Fruit fly (Drosophila melanogaster): ENCODE measurements around the gene BBS8.
A peak's percentile ranks its signal among the peaks of the same experiment; 100 is the strongest.

The BBS8 gene

dm6 chr2L:403627-404575, 18.8 kb upstream of the BBS8 start, which contains the start of gene Polr1B (continued):
- TF ChIP-seq CG42726 (GFP tag; IDR thresholded peaks at IDR 0.05; ENCODE audit: partially characterized antibody), result no peak
- peak; percentile 21 for TF ChIP-seq CG9797 (GFP tag; optimal IDR thresholded peaks at IDR 0.05)
- peak; percentile 71 for TF ChIP-seq CG14710 (tag; optimal IDR thresholded peaks at IDR 0.05)
- TF ChIP-seq knrl (GFP tag; IDR thresholded peaks at IDR 0.05; ENCODE audit: partially characterized antibody), result peak; percentile 78
- TF ChIP-seq twi (tag; optimal IDR thresholded peaks at IDR 0.05), result peak; percentile 1
- TF ChIP-seq gsb-n (tag; optimal IDR thresholded peaks at IDR 0.05), result no peak
- TF ChIP-seq CG13287 (GFP tag; IDR thresholded peaks at IDR 0.05; ENCODE audit: partially characterized antibody), result peak; percentile 71
- TF ChIP-seq Fer1 (GFP tag; optimal IDR thresholded peaks at IDR 0.05), result peak; percentile 41
- TF ChIP-seq Lim3 (GFP tag; IDR thresholded peaks at IDR 0.05), result no peak
- TF ChIP-seq Nf-YA (GFP tag; IDR thresholded peaks at IDR 0.05), result no peak
- peak; percentile 27 for TF ChIP-seq stwl (tag; optimal IDR thresholded peaks at IDR 0.05)
- TF ChIP-seq Bgb (GFP tag; IDR thresholded peaks at IDR 0.05; ENCODE audit: partially characterized antibody), result peak; percentile 55
- TF ChIP-seq CG17328 (GFP tag; IDR thresholded peaks at IDR 0.05), result no peak
- TF ChIP-seq Dbx (GFP tag; IDR thresholded peaks at IDR 0.05), result no peak
- peak; percentile 70; the same call in 3 of the 4 replicates for TF ChIP-seq Dll (GFP tag; IDR thresholded peaks at IDR 0.05; ENCODE audit: partially characterized antibody)
- TF ChIP-seq lilli (GFP tag; optimal IDR thresholded peaks at IDR 0.05), result peak; percentile 16
- TF ChIP-seq bbx (GFP tag; IDR thresholded peaks at IDR 0.05; ENCODE audit: partially characterized antibody), result no peak
- no peak for TF ChIP-seq CG31365 (tag; optimal IDR thresholded peaks at IDR 0.05)
- TF ChIP-seq MESR4 (GFP tag; optimal IDR thresholded peaks at IDR 0.05), result peak; percentile 42
- TF ChIP-seq sens (GFP tag), result peak; percentile 80
- TF ChIP-seq CG7271 (tag; optimal IDR thresholded peaks at IDR 0.05), result no peak
- no peak for TF ChIP-seq ab (GFP tag; optimal IDR thresholded peaks at IDR 0.05)
- peak; percentile 48; the same call in 1 of the 2 replicates for TF ChIP-seq unc-4 (GFP tag; IDR thresholded peaks at IDR 0.05; ENCODE audit: partially characterized antibody)
- no peak for TF ChIP-seq CG10366 (GFP tag; IDR thresholded peaks at IDR 0.05)
- no peak for TF ChIP-seq NK7.1 (GFP tag; optimal IDR thresholded peaks at IDR 0.05)
- no peak for TF ChIP-seq Drgx (GFP tag; IDR thresholded peaks at IDR 0.05)
- TF ChIP-seq CG6654 (GFP tag; optimal IDR thresholded peaks at IDR 0.05), result no peak
- TF ChIP-seq Gug (GFP tag; IDR thresholded peaks at IDR 0.05), result no peak
- no peak for TF ChIP-seq CG8281 (tag; optimal IDR thresholded peaks at IDR 0.05)
- no peak for TF ChIP-seq Oaz (GFP tag; IDR thresholded peaks at IDR 0.05)
- no peak for TF ChIP-seq mirr (GFP tag; optimal IDR thresholded peaks at IDR 0.05)
- TF ChIP-seq Hr78 (GFP tag; optimal IDR thresholded peaks at IDR 0.05), result no peak
- no peak for TF ChIP-seq ara (GFP tag; IDR thresholded peaks at IDR 0.05)
- no peak for TF ChIP-seq sqz (GFP tag; optimal IDR thresholded peaks at IDR 0.05)
- TF ChIP-seq lbe (GFP tag; optimal IDR thresholded peaks at IDR 0.05), result no peak
- TF ChIP-seq trh (GFP tag; optimal IDR thresholded peaks at IDR 0.05), result no peak
- no peak for TF ChIP-seq CG13296 (GFP tag; optimal IDR thresholded peaks at IDR 0.05)
- peak; percentile 24 for TF ChIP-seq CG30403 (GFP tag; optimal IDR thresholded peaks at IDR 0.05)
- peak; percentile 6; the same call in 1 of the 2 replicates for TF ChIP-seq CG9932 (GFP tag; IDR thresholded peaks at IDR 0.05)
- TF ChIP-seq tna (GFP tag; IDR thresholded peaks at IDR 0.05; ENCODE audit: partially characterized antibody), result no peak
- TF ChIP-seq Dfd (GFP tag; optimal IDR thresholded peaks at IDR 0.05), result no peak
- no peak for TF ChIP-seq ro (GFP tag; IDR thresholded peaks at IDR 0.05)
- no peak for TF ChIP-seq NC2β (GFP tag; optimal IDR thresholded peaks at IDR 0.05)
- TF ChIP-seq gcm (GFP tag; optimal IDR thresholded peaks at IDR 0.05), result no peak
- TF ChIP-seq aop (GFP tag; IDR thresholded peaks at IDR 0.05), result no peak
- no peak for TF ChIP-seq pho (GFP tag; optimal IDR thresholded peaks at IDR 0.05)
- TF ChIP-seq CG12391 (tag; optimal IDR thresholded peaks at IDR 0.05), result peak; percentile 50
- peak; percentile 53 for TF ChIP-seq YL-1 (GFP tag; optimal IDR thresholded peaks at IDR 0.05)
